Fruit fly (Drosophila melanogaster) S2 (cell line): ENCODE data around the gene Wbp2.

Experiments used
- CG8478 ChIP-seq: fragments of >200 bp; optimal IDR thresholded peaks from 2 replicates; lab custom pipeline; 2018
- CTCF ChIP-seq, 2 experiments: fragments of >200 bp; optimal IDR thresholded peaks; 2 replicates each; lab custom pipeline; 2018

DNA sequence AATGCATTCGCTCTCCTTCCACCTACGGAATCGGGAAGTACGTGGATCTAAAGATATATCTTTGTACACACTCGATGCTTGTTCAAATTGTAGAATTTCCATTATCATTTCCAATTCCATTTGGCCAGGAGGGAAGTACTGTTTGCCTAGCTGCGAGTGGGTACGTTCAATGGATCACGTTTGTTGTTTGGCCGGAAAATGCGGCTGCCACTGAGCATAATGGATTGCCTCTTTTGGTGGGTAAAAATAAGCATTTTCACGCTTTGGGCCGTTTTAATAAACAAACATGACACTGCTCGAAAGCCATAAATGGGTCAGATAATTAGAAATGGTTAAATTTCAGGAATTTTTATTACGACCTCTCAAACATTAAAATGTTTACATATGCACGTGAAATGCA, 16.6 kb upstream of the Wbp2 start:
- TF ChIP-seq CTCF (optimal IDR thresholded peaks at IDR 0.05; lab: Kevin White, UChicago) (no peak), CG8478 (lab: Kevin White, UChicago) (no peak)
